Fruit fly (Drosophila melanogaster): ENCODE results near the gene Spg7.

The Spg7 gene

DNA sequence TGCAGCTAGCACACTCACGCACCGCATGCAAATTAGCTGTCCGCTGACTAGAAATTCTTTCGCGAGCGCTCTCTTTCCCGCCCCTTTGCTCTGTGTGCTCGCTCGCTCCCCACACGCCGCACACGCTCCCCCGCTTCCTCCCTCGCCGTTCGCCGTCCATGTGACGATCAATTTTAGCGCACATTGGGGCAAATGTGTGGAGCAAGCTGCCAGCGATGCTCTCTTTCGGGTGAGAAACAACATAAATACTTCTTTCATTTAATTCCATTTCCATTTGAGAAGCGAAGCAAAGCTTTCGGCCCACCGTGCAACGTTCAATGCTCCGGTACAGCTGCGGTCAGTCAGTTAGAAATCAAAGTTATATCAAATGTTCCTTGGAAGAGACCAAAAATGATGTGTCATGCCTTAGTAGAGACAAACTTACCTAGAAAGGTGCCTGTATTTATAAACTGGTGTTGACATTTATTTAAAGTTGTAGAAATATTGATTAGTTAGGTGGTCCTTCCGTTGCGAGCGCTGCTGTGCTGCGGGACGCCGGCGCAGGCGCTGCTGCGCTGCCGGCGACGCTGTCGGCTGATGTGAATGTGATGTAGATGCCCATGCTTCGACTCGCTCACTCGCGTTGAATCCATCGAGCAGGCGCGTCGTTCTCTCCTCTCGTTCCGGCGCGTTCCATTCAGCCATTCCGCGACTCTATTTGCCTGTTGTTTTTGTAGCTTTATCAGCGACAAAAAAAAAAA, 51.8 kb downstream of the Spg7 start (continued):
- TF ChIP-seq bsh (GFP tag; optimal IDR thresholded peaks at IDR 0.05) = peak; percentile 97 to 98
- TF ChIP-seq PHDP (tag; optimal IDR thresholded peaks at IDR 0.05) = peak; percentile 98
- TF ChIP-seq Nf-YB (GFP tag; optimal IDR thresholded peaks at IDR 0.05) = peak; percentile 87
- peak; percentile 95 for TF ChIP-seq CG1602 (GFP tag; optimal IDR thresholded peaks at IDR 0.05)
- peak; percentile 100 for TF ChIP-seq Adf1 (GFP tag; IDR thresholded peaks at IDR 0.05)
- peak; percentile 94 for TF ChIP-seq tin (GFP tag; optimal IDR thresholded peaks at IDR 0.05)
- TF ChIP-seq jing (GFP tag; optimal IDR thresholded peaks at IDR 0.05) = peak; percentile 97
- peak; percentile 93 for TF ChIP-seq fd3F (GFP tag; optimal IDR thresholded peaks at IDR 0.05)
- TF ChIP-seq H15 (GFP tag; IDR thresholded peaks at IDR 0.05) = peak; percentile 94
- TF ChIP-seq twi (tag; optimal IDR thresholded peaks at IDR 0.05) = peak; percentile 89
- TF ChIP-seq dmrt11E (tag; optimal IDR thresholded peaks at IDR 0.05) = peak; percentile 92
- TF ChIP-seq btn (GFP tag; optimal IDR thresholded peaks at IDR 0.05) = peak; percentile 95
- TF ChIP-seq corto (GFP tag; optimal IDR thresholded peaks at IDR 0.05) = peak; percentile 92
- peak; percentile 88 for TF ChIP-seq aop (GFP tag; IDR thresholded peaks at IDR 0.05)
- peak; percentile 97 for TF ChIP-seq CG7786 (GFP tag; optimal IDR thresholded peaks at IDR 0.05)
- TF ChIP-seq CG18764 (GFP tag; optimal IDR thresholded peaks at IDR 0.05) = peak; percentile 91
- TF ChIP-seq CG2678 (tag; optimal IDR thresholded peaks at IDR 0.05) = peak; percentile 98
- peak; percentile 86 for TF ChIP-seq Spps (tag; optimal IDR thresholded peaks at IDR 0.05)
- TF ChIP-seq CG10147 (GFP tag; optimal IDR thresholded peaks at IDR 0.05) = peak; percentile 91
- TF ChIP-seq CG8290 (GFP tag; optimal IDR thresholded peaks at IDR 0.05) = peak; percentile 90
- TF ChIP-seq CG8290 (tag; optimal IDR thresholded peaks at IDR 0.05) = peak; percentile 89 to 99
- peak; percentile 97 for TF ChIP-seq gro (GFP tag; optimal IDR thresholded peaks at IDR 0.05)
- peak; percentile 96 for TF ChIP-seq HmgD (GFP tag; optimal IDR thresholded peaks at IDR 0.05)
- TF ChIP-seq phol (tag; optimal IDR thresholded peaks at IDR 0.05) = peak; percentile 93
- TF ChIP-seq E2f1 (GFP tag; IDR thresholded peaks at IDR 0.05) = peak; percentile 96
- TF ChIP-seq pzg (GFP tag; optimal IDR thresholded peaks at IDR 0.05) = peak; percentile 30
- peak; percentile 90 for TF ChIP-seq CG6654 (GFP tag; optimal IDR thresholded peaks at IDR 0.05)
- TF ChIP-seq CG11695 (GFP tag; IDR thresholded peaks at IDR 0.05) = peak; percentile 97
- TF ChIP-seq CG31441 (GFP tag; IDR thresholded peaks at IDR 0.05) = peak; percentile 97
- peak; percentile 94 for TF ChIP-seq CG11456 (GFP tag; IDR thresholded peaks at IDR 0.05)
- TF ChIP-seq chm (GFP tag; IDR thresholded peaks at IDR 0.05) = peak; percentile 96
- peak; percentile 93 for TF ChIP-seq CG1647 (GFP tag; optimal IDR thresholded peaks at IDR 0.05)
- peak; percentile 96 for TF ChIP-seq tx (GFP tag; optimal IDR thresholded peaks at IDR 0.05)
- TF ChIP-seq run (tag; optimal IDR thresholded peaks at IDR 0.05) = peak; percentile 94
- TF ChIP-seq bowl (GFP tag; IDR thresholded peaks at IDR 0.05) = peak; percentile 90
- peak; percentile 97 for TF ChIP-seq Sox102F (GFP tag; optimal IDR thresholded peaks at IDR 0.05)
- TF ChIP-seq CG6854 (GFP tag; optimal IDR thresholded peaks at IDR 0.05) = peak; percentile 97
- peak; percentile 65 for TF ChIP-seq ash1 (GFP tag; optimal IDR thresholded peaks at IDR 0.05)
- TF ChIP-seq nom (GFP tag; optimal IDR thresholded peaks at IDR 0.05) = peak; percentile 94
- TF ChIP-seq CG7987 (GFP tag; optimal IDR thresholded peaks at IDR 0.05) = peak; percentile 83
- peak; percentile 87 for TF ChIP-seq CG6175 (GFP tag; IDR thresholded peaks at IDR 0.05)
- TF ChIP-seq CG9876 (GFP tag; optimal IDR thresholded peaks at IDR 0.05) = peak; percentile 90
- TF ChIP-seq Rx (GFP tag; IDR thresholded peaks at IDR 0.05) = peak; percentile 96
- peak; percentile 97 for TF ChIP-seq CG17328 (GFP tag; IDR thresholded peaks at IDR 0.05)
- TF ChIP-seq CrebB (tag; optimal IDR thresholded peaks at IDR 0.05) = peak; percentile 97
- peak; percentile 98 for TF ChIP-seq unpg (GFP tag; optimal IDR thresholded peaks at IDR 0.05)
- TF ChIP-seq Vsx1 (GFP tag; optimal IDR thresholded peaks at IDR 0.05) = peak; percentile 94
- peak; percentile 73 for TF ChIP-seq fd102C (GFP tag; optimal IDR thresholded peaks at IDR 0.05)
- peak; percentile 94 for TF ChIP-seq CG12942 (GFP tag; optimal IDR thresholded peaks at IDR 0.05)
- peak; percentile 94 for TF ChIP-seq CG13894 (tag; optimal IDR thresholded peaks at IDR 0.05)

Data from whole organism, embryonic.